Worm (Caenorhabditis elegans) whole organism, L1 larva: ENCODE results near the gene Y73B6BL.44.

Experiments
- ceh-82 ChIP-seq, 3 experiments: fragments of 150-350 bp in 1 of 3; sonication (generic microtip) in 2 of 3; optimal IDR thresholded peaks; 2 replicates each; lab custom pipeline; 2014 to 2017; ENCODE audit warnings: missing biosample characterization in 3 of 3, missing genetic modification characterization in 3 of 3
- elt-2 ChIP-seq: sonication (generic microtip); optimal IDR thresholded peaks from 2 replicates; lab custom pipeline; 2016; ENCODE audit warnings: missing genetic modification characterization, mild to moderate bottlenecking, inconsistent platforms, missing compliant biosample characterization, missing genetic modification reagents
- fos-1 ChIP-seq: fragments of 150-350 bp; optimal IDR thresholded peaks from 2 replicates; lab custom pipeline; 2014; ENCODE audit warnings: missing biosample characterization, missing genetic modification characterization
- mab-9 ChIP-seq: fragments of 200-800 bp; sonication (Bioruptor generic); IDR thresholded peaks from 2 replicates; pipeline ENCODE4 v1.3.6; 2022; ENCODE audit warnings: missing genetic modification reagents, missing genetic modification characterization, missing compliant biosample characterization
- mdl-1 ChIP-seq, 2 experiments: fragments of 150-350 bp; optimal IDR thresholded peaks; 2 replicates each; lab custom pipeline; 2014 to 2017; ENCODE audit warnings: missing biosample characterization in 2 of 2, missing genetic modification characterization in 2 of 2, inconsistent platforms in 1 of 2
- snpc-4 ChIP-seq: fragments of 150-350 bp; optimal IDR thresholded peaks from 2 replicates; lab custom pipeline; 2014; ENCODE audit warnings: missing biosample characterization, missing genetic modification characterization

ce11 chrIV:6514700-6515099, 21.3 kb downstream of the Y73B6BL.44 start:
- no peak for TF ChIP-seq ceh-82 (tag; optimal IDR thresholded peaks at IDR 0.05; lab: Kevin White, UChicago)
- no peak for TF ChIP-seq mab-9
- TF ChIP-seq snpc-4 (tag; lab: Kevin White, UChicago) = no peak
- TF ChIP-seq elt-2 = no peak
- no peak for TF ChIP-seq fos-1 (tag; lab: Kevin White, UChicago)
- no peak for TF ChIP-seq mdl-1 (tag; optimal IDR thresholded peaks at IDR 0.05; lab: Kevin White, UChicago)
